Worm (Caenorhabditis elegans) whole organism, L2 larva: Measurements from ENCODE around the gene F42A9.17.

ENCODE experiments used
- blmp-1 ChIP-seq: sonication (generic microtip); optimal IDR thresholded peaks from 2 replicates; lab custom pipeline; 2017; ENCODE audit warnings: missing genetic modification characterization, mild to moderate bottlenecking, missing compliant biosample characterization, antibody characterized with exemption, moderate library complexity; ENCODE audit not compliant: insufficient read depth
- ceh-82 ChIP-seq: fragments of 150-350 bp; optimal IDR thresholded peaks from 2 replicates; lab custom pipeline; 2014; ENCODE audit warnings: missing biosample characterization, missing genetic modification characterization
- crh-2 ChIP-seq: sonication (generic microtip); optimal IDR thresholded peaks from 2 replicates; lab custom pipeline; 2017; ENCODE audit warnings: missing biosample characterization, missing genetic modification characterization
- egl-27 ChIP-seq: sonication (generic microtip); optimal IDR thresholded peaks from 3 replicates; lab custom pipeline; 2017; ENCODE audit warnings: missing biosample characterization, missing genetic modification reagents, missing genetic modification characterization
- elt-3 ChIP-seq: sonication (generic microtip); optimal IDR thresholded peaks from 2 replicates; lab custom pipeline; 2017; ENCODE audit warnings: missing biosample characterization, missing genetic modification characterization
- lin-11 ChIP-seq: fragments of 150-350 bp; sonication (generic microtip); optimal IDR thresholded peaks from 2 replicates; lab custom pipeline; 2014; ENCODE audit warnings: missing biosample characterization, missing genetic modification characterization, inconsistent platforms, mixed read lengths
- nhr-12 ChIP-seq: fragments of 150-350 bp; optimal IDR thresholded peaks from 2 replicates; lab custom pipeline; 2014; ENCODE audit warnings: missing biosample characterization, missing genetic modification characterization
- nhr-237 ChIP-seq: fragments of 150-350 bp; optimal IDR thresholded peaks from 2 replicates; lab custom pipeline; 2014; ENCODE audit warnings: missing biosample characterization, missing genetic modification characterization
- nhr-77 ChIP-seq: fragments of 150-350 bp; optimal IDR thresholded peaks from 2 replicates; lab custom pipeline; 2014; ENCODE audit warnings: missing biosample characterization, missing genetic modification characterization
- sma-3 ChIP-seq: sonication (generic microtip); optimal IDR thresholded peaks from 2 replicates; lab custom pipeline; 2016; ENCODE audit warnings: missing genetic modification reagents, missing genetic modification characterization, missing compliant biosample characterization
- unc-39 ChIP-seq: fragments of 150-350 bp; optimal IDR thresholded peaks from 2 replicates; lab custom pipeline; 2014; ENCODE audit warnings: missing biosample characterization, missing genetic modification characterization
- unc-55 ChIP-seq: fragments of 150-350 bp; sonication (generic microtip); optimal IDR thresholded peaks from 3 replicates; lab custom pipeline; 2014; ENCODE audit warnings: missing biosample characterization, missing genetic modification reagents, missing genetic modification characterization
- zag-1 ChIP-seq: fragments of 150-350 bp; optimal IDR thresholded peaks from 2 replicates; lab custom pipeline; 2014; ENCODE audit warnings: missing biosample characterization, missing genetic modification characterization
- ztf-11 ChIP-seq: sonication (generic microtip); optimal IDR thresholded peaks from 2 replicates; lab custom pipeline; 2017; ENCODE audit warnings: missing biosample characterization, missing genetic modification characterization

DNA sequence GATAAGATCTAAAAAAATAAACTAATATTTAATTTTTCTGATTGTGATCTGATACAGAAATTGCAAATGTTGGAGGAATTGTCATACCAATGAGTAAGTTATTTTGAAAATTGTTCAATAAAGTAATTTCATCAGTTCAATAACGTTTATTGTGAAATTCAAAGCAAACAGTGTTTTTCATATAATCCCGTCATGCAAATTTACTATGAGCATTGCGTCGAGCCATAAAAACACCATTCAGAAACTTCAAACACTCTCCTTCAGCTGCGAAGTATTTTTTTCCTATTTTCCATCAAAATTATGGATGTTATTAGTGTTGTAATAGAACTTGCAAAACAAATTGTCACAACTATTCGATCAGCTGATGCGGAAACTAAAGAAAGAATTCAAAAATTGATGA, 40.1 kb upstream of the F42A9.17 start, which contains the start of gene C49C8.8:
- no peak for TF ChIP-seq crh-2
- no peak for TF ChIP-seq unc-55 (GFP tag; lab: Kevin White, UChicago)
- TF ChIP-seq egl-27 (tag; lab: Kevin White, UChicago), result no peak
- TF ChIP-seq nhr-12 (tag; lab: Kevin White, UChicago), result no peak
- no peak for TF ChIP-seq sma-3 (GFP tag; lab: Kevin White, UChicago)
- TF ChIP-seq nhr-77 (tag; lab: Kevin White, UChicago), result no peak
- no peak for TF ChIP-seq elt-3
- no peak for TF ChIP-seq zag-1 (tag; lab: Kevin White, UChicago)
- no peak for TF ChIP-seq blmp-1 (tag; lab: Kevin White, UChicago)
- no peak for TF ChIP-seq nhr-237 (tag; lab: Kevin White, UChicago)
- TF ChIP-seq ceh-82 (tag; lab: Kevin White, UChicago), result no peak
- no peak for TF ChIP-seq ztf-11 (tag; lab: Kevin White, UChicago)
- no peak for TF ChIP-seq unc-39
- TF ChIP-seq lin-11 (tag; lab: Kevin White, UChicago), result no peak
